Worm (Caenorhabditis elegans): ENCODE measurements around the gene F36G3.1.

The F36G3.1 gene

DNA sequence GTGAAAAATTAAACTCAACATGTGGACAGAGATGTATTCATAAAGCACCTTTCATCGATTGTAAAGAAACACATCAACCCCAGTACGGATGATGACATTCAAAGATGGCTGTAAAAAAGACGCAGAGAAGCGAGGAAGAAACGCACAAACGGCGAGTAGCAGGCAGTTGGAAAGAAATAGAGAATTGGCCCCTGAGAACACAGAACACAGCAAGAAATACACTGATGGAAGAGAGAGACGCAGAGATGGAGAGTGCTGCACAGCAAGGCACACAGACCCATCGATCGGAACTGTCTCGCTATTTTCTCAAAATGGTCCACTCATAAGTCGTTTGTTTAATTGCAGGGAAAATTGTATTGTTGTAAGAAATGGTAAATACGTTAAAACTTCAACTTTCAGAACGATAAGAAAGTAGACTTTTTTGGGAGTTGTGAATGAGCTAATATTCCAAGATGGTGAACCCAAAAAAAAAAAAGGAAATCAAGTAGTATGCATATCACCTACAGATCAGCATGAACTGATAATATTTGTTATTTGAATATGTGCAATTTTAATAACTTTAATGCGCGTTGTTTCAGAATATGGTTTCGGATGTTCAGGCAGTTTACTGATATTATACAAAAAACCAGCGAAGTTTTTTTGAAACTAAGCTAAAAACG, 33.7 kb upstream of the F36G3.1 start (continued):
- TF ChIP-seq che-1 (tag; optimal IDR thresholded peaks at IDR 0.05) (no peak), dve-1 (tag; optimal IDR thresholded peaks at IDR 0.05) (peak; percentile 7), ceh-14 (tag; optimal IDR thresholded peaks at IDR 0.05) (no peak), sox-4 (tag; optimal IDR thresholded peaks at IDR 0.05) (no peak), lim-6 (tag; optimal IDR thresholded peaks at IDR 0.05) (no peak), fkh-6 (tag; optimal IDR thresholded peaks at IDR 0.05) (peak; percentile 21), elt-2 (tag; optimal IDR thresholded peaks at IDR 0.05) (no peak), mec-3 (tag; optimal IDR thresholded peaks at IDR 0.05; ENCODE audit: borderline replicate concordance) (no peak), C08G9.2 (tag; optimal IDR thresholded peaks at IDR 0.05) (no peak), hlh-13 (GFP tag; optimal IDR thresholded peaks at IDR 0.05) (no peak), ceh-18 (tag; optimal IDR thresholded peaks at IDR 0.05) (no peak), pqm-1 (tag; optimal IDR thresholded peaks at IDR 0.05) (no peak), ceh-24 (tag; optimal IDR thresholded peaks at IDR 0.05) (no peak), zip-5 (tag; optimal IDR thresholded peaks at IDR 0.05) (no peak), K02D7.2 (tag; optimal IDR thresholded peaks at IDR 0.05) (no peak), sdc-2 (tag; optimal IDR thresholded peaks at IDR 0.05) (peak; percentile 34), ama-1 (optimal IDR thresholded peaks at IDR 0.05) (no peak)

DNA sequence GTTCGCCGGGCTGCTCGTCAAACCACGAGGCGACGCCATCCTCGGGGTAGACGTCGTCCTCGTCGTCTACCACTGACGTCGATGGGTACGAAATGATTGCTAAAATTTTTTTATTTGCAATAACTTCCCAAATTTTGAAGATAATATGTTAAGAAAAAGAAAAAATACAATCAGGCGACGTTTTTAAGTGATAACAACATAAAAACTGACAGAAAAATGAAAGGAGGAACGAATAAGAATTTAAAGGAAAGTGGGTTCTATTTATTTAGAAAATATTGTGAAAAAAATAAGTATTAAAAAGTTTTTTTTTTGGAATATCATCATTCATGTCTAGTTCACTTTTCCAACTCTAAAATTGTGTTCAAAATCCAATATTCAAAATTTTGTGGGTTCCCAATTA, 33.2 kb upstream of the F36G3.1 start, which contains the start of gene dpy-22:
Gene dpy-22, minus strand, starts transcription at position 101 of the 400 bp plus-strand sequence.
- no peak for TF ChIP-seq hlh-13 (GFP tag; optimal IDR thresholded peaks at IDR 0.05)
- TF ChIP-seq ahr-1 (tag; optimal IDR thresholded peaks at IDR 0.05) = no peak
- TF ChIP-seq nhr-232 (tag; optimal IDR thresholded peaks at IDR 0.05) = no peak
- TF ChIP-seq gmeb-2 (tag; optimal IDR thresholded peaks at IDR 0.05) = no peak
- TF ChIP-seq pag-3 (tag; optimal IDR thresholded peaks at IDR 0.05; ENCODE audit: borderline replicate concordance) = no peak
- TF ChIP-seq ttx-3 (tag; optimal IDR thresholded peaks at IDR 0.05) = no peak
- no peak for TF ChIP-seq ama-1 (optimal IDR thresholded peaks at IDR 0.05)
- TF ChIP-seq C38D4.7 (GFP tag; optimal IDR thresholded peaks at IDR 0.05) = no peak
- no peak for TF ChIP-seq hlh-8 (tag; optimal IDR thresholded peaks at IDR 0.05)
- TF ChIP-seq ceh-45 (GFP tag; IDR thresholded peaks at IDR 0.05) = no peak
- TF ChIP-seq nhr-11 (tag; optimal IDR thresholded peaks at IDR 0.05) = no peak
- TF ChIP-seq hlh-30 (tag; optimal IDR thresholded peaks at IDR 0.05; ENCODE audit: insufficient read depth) = no peak
- no peak for TF ChIP-seq tbx-7 (tag; optimal IDR thresholded peaks at IDR 0.05)
- no peak for TF ChIP-seq ets-4 (tag; optimal IDR thresholded peaks at IDR 0.05)
- no peak for TF ChIP-seq hlh-6 (tag; optimal IDR thresholded peaks at IDR 0.05)
- TF ChIP-seq pat-9 (tag; optimal IDR thresholded peaks at IDR 0.05) = no peak
- no peak for TF ChIP-seq K09A11.1 (tag; optimal IDR thresholded peaks at IDR 0.05; ENCODE audit: insufficient read depth)

DNA sequence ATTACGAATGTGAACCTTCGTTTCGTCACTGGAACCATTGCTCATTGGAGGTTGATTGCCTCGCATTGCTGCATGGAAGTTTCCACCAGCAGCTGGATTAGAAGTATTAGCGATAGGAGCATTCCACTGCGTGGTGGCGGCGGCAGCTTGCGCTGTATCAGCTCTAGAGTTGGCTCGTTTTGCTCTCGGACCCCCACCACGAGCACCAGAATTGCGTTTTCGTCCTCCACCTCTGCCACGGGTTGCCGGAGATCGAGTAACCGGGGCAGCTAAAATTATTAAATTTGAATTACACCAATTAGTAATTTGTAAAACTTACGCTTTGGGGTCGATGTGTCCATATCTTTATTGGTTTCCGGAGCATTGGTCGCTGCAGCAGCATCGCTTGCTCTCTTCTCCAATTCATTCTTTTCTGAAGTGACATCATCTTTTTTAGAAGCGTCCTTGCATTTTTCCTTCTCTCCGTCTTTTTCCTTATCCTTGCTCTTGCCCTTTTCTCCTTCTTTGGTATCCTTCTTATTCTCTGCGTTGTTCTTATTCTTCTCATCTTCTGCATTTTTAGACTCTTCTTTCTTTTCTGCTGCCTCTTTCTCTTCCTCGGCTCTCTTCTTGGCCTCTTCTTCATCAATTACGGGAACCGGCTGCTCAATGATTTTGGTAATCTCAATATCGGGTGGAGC, 25.3 kb upstream of the F36G3.1 start:
- peak; percentile 55 for TF ChIP-seq ceh-31 (tag; optimal IDR thresholded peaks at IDR 0.05)
- TF ChIP-seq ahr-1 (tag; optimal IDR thresholded peaks at IDR 0.05) = no peak
- TF ChIP-seq unc-42 (tag; optimal IDR thresholded peaks at IDR 0.05) = peak; percentile 52

ce11 chrX:9807377-9808048, 18.5 kb upstream of the F36G3.1 start, which contains the start of gene lgc-47:
Gene lgc-47, minus strand, starts transcription at chrX:9807662.
- TF ChIP-seq odd-2 (tag; optimal IDR thresholded peaks at IDR 0.05) (no peak), gmeb-2 (tag; optimal IDR thresholded peaks at IDR 0.05) (no peak), unc-86 (tag; optimal IDR thresholded peaks at IDR 0.05) (no peak), unc-42 (tag; optimal IDR thresholded peaks at IDR 0.05) (peak; percentile 31), ceh-45 (GFP tag; IDR thresholded peaks at IDR 0.05) (no peak)

Data from whole organism, late embryonic.